Fruit fly (Drosophila melanogaster) whole organism, prepupa: ENCODE results near the gene NaPi-III.

ENCODE experiments used
- CG31627 ChIP-seq: fragments of 200-800 bp; sonication (Bioruptor generic); optimal IDR thresholded peaks from 3 replicates; lab custom pipeline; 2016; ENCODE audit warnings: missing biosample characterization, missing genetic modification characterization
- CG6808 ChIP-seq: fragments of 200-800 bp; sonication (Bioruptor generic); optimal IDR thresholded peaks from 3 replicates; lab custom pipeline; 2017; ENCODE audit warnings: missing biosample characterization, missing genetic modification characterization, mild to moderate bottlenecking, moderate library complexity, missing genetic modification reagents
- CG6854 ChIP-seq: fragments of 200-800 bp; sonication (Bioruptor generic); optimal IDR thresholded peaks from 2 replicates; lab custom pipeline; 2017; ENCODE audit warnings: missing biosample characterization, mild to moderate bottlenecking, missing genetic modification characterization
- CG8319 ChIP-seq: fragments of 200-800 bp; sonication (Bioruptor generic); optimal IDR thresholded peaks from 3 replicates; lab custom pipeline; 2016; ENCODE audit warnings: missing biosample characterization, missing genetic modification characterization
- CG9139 ChIP-seq: fragments of 200-800 bp; sonication (Bioruptor generic); optimal IDR thresholded peaks from 3 replicates; lab custom pipeline; 2017; ENCODE audit warnings: missing biosample characterization, mild to moderate bottlenecking, missing genetic modification characterization
- Gug ChIP-seq: fragments of 200-800 bp; sonication (Bioruptor generic); IDR thresholded peaks from 2 replicates; pipeline ENCODE4 v1.3.6; 2022; ENCODE audit warnings: missing biosample characterization, missing genetic modification characterization
- Lpt ChIP-seq: fragments of 200-800 bp; sonication (Bioruptor generic); optimal IDR thresholded peaks from 3 replicates; lab custom pipeline; 2016; ENCODE audit warnings: missing biosample characterization, missing genetic modification characterization
- OdsH ChIP-seq: fragments of 200-800 bp; sonication (Bioruptor generic); optimal IDR thresholded peaks from 3 replicates; lab custom pipeline; 2016; ENCODE audit warnings: missing biosample characterization, missing genetic modification characterization
- Sox14 ChIP-seq: fragments of 200-800 bp; sonication (Bioruptor generic); optimal IDR thresholded peaks from 3 replicates; lab custom pipeline; 2016; ENCODE audit warnings: missing biosample characterization, missing genetic modification characterization
- achi ChIP-seq: fragments of 200-800 bp; sonication (Bioruptor generic); optimal IDR thresholded peaks from 3 replicates; lab custom pipeline; 2016; ENCODE audit warnings: missing biosample characterization, missing genetic modification characterization
- dac ChIP-seq: fragments of 200-800 bp; sonication (Bioruptor generic); optimal IDR thresholded peaks from 2 replicates; lab custom pipeline; 2017; ENCODE audit warnings: missing biosample characterization, mild to moderate bottlenecking, missing genetic modification characterization
- esn ChIP-seq: fragments of 200-800 bp; sonication (Bioruptor generic); optimal IDR thresholded peaks from 2 replicates; lab custom pipeline; 2016; ENCODE audit warnings: missing biosample characterization, mild to moderate bottlenecking, missing genetic modification characterization, moderate library complexity
- fd85E ChIP-seq: fragments of 200-800 bp; sonication (Bioruptor generic); optimal IDR thresholded peaks from 3 replicates; lab custom pipeline; 2016; ENCODE audit warnings: missing biosample characterization, missing genetic modification characterization
- salr ChIP-seq, 2 experiments: fragments of 200-800 bp; sonication (Bioruptor generic); optimal IDR thresholded peaks; 3 replicates each; lab custom pipeline; 2016 to 2018; ENCODE audit warnings: missing biosample characterization in 2 of 2, missing genetic modification characterization in 2 of 2, mild to moderate bottlenecking in 1 of 2

DNA sequence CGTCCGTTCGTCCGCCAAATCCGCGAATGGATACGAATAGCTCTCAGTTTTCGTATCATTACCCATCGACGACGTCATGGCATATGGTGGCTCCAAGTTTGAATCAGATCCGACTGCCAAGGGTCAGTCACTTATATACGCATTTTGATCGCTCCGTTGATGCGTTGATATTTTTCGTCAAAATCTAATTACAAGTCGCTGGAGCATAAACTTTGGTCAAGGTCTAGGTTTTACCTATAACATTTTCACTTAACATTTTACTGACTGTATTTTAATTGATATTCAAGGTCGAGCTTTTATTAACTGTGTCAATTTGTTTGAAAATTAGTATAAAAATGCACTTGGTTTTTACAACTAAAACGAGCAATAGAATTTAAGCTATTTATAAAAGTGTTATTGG lies 21.6 kb upstream of the NaPi-III start, which contains the start of gene Elo68beta:
- TF ChIP-seq dac (GFP tag; lab: Kevin White, UChicago) (no peak), CG9139 (GFP tag; lab: Kevin White, UChicago) (no peak), salr (GFP tag; optimal IDR thresholded peaks at IDR 0.05; lab: Kevin White, UChicago) (no peak), Gug (GFP tag; lab: Robert Waterston, UW) (no peak), achi (GFP tag; lab: Kevin White, UChicago) (no peak), OdsH (no peak), CG6854 (GFP tag; lab: Kevin White, UChicago) (no peak), Sox14 (GFP tag; lab: Kevin White, UChicago) (no peak), CG31627 (GFP tag; lab: Kevin White, UChicago) (no peak), Lpt (no peak), CG6808 (GFP tag; lab: Kevin White, UChicago) (no peak), CG8319 (no peak), fd85E (no peak), esn (GFP tag; lab: Kevin White, UChicago) (no peak)
